Fruit fly (Drosophila melanogaster) whole organism, embryonic: ENCODE data around the gene gce.

ENCODE experiments used
- ATbp ChIP-seq: fragments of 200-800 bp; sonication (Bioruptor generic); optimal IDR thresholded peaks from 2 replicates; lab custom pipeline; 2017; ENCODE audit warnings: missing biosample characterization, mild to moderate bottlenecking, missing genetic modification characterization, missing genetic modification reagents
- B-H2 ChIP-seq: fragments of 200-800 bp; sonication (Bioruptor generic); optimal IDR thresholded peaks from 2 replicates; lab custom pipeline; 2018; ENCODE audit warnings: missing biosample characterization, mild to moderate bottlenecking, missing genetic modification characterization
- CG1024 ChIP-seq: fragments of 200-800 bp; sonication (Bioruptor generic); IDR thresholded peaks from 2 replicates; pipeline ENCODE4 v1.3.6; 2022; ENCODE audit warnings: missing biosample characterization, missing genetic modification characterization
- CG10565 ChIP-seq: fragments of 200-800 bp; sonication (Bioruptor generic); optimal IDR thresholded peaks from 3 replicates; lab custom pipeline; 2016; ENCODE audit warnings: missing biosample characterization, mild to moderate bottlenecking, missing genetic modification characterization
- CG12219 ChIP-seq: fragments of 200-800 bp; sonication (Bioruptor generic); optimal IDR thresholded peaks from 3 replicates; lab custom pipeline; 2018; ENCODE audit warnings: missing biosample characterization, mild to moderate bottlenecking, missing genetic modification characterization
- CG12769 ChIP-seq: fragments of 200-800 bp; sonication (Bioruptor generic); optimal IDR thresholded peaks from 2 replicates; lab custom pipeline; 2019; ENCODE audit warnings: missing biosample characterization, mild to moderate bottlenecking, missing genetic modification characterization, moderate library complexity
- CG13894 ChIP-seq: fragments of 200-800 bp; sonication (Bioruptor generic); optimal IDR thresholded peaks from 3 replicates; lab custom pipeline; 2018; ENCODE audit warnings: missing biosample characterization, mild to moderate bottlenecking, missing genetic modification characterization, moderate library complexity
- CG14441 ChIP-seq: fragments of 200-800 bp; sonication (Bioruptor generic); IDR thresholded peaks from 2 replicates; pipeline ENCODE4 v1.3.6; 2022; ENCODE audit warnings: missing biosample characterization, missing genetic modification characterization
- CG16863 ChIP-seq: fragments of 200-800 bp; sonication (Bioruptor generic); optimal IDR thresholded peaks from 3 replicates; lab custom pipeline; 2016; ENCODE audit warnings: missing biosample characterization, missing genetic modification characterization
- CG18599 ChIP-seq: fragments of 200-800 bp; sonication (Bioruptor generic); optimal IDR thresholded peaks from 3 replicates; lab custom pipeline; 2017; ENCODE audit warnings: missing biosample characterization, missing genetic modification characterization, mild to moderate bottlenecking, moderate library complexity, missing genetic modification reagents
- CG31224 ChIP-seq: fragments of 200-800 bp; sonication (Bioruptor generic); IDR thresholded peaks from 2 replicates; pipeline ENCODE4 v1.3.6; 2022; ENCODE audit warnings: missing biosample characterization, missing genetic modification characterization
- CG32532 ChIP-seq: fragments of 200-800 bp; sonication (Bioruptor generic); IDR thresholded peaks from 2 replicates; pipeline ENCODE4 v1.3.6; 2022; ENCODE audit warnings: missing biosample characterization, missing genetic modification characterization
- CG34376 ChIP-seq: fragments of 200-800 bp; sonication (Bioruptor generic); optimal IDR thresholded peaks from 2 replicates; lab custom pipeline; 2018; ENCODE audit warnings: missing biosample characterization, mild to moderate bottlenecking, missing genetic modification characterization
- CG4328 ChIP-seq: fragments of 200-800 bp; sonication (Bioruptor generic); optimal IDR thresholded peaks from 3 replicates; lab custom pipeline; 2017; ENCODE audit warnings: missing biosample characterization, missing genetic modification reagents, missing genetic modification characterization
- CG5245 ChIP-seq: fragments of 200-800 bp; sonication (Bioruptor generic); optimal IDR thresholded peaks from 3 replicates; lab custom pipeline; 2016; ENCODE audit warnings: missing biosample characterization, missing genetic modification characterization
- CG6765 ChIP-seq: fragments of 200-800 bp; sonication (Bioruptor generic); optimal IDR thresholded peaks from 3 replicates; lab custom pipeline; 2017; ENCODE audit warnings: missing biosample characterization, mild to moderate bottlenecking, missing genetic modification characterization
- CG7372 ChIP-seq: fragments of 200-800 bp; sonication (Bioruptor generic); IDR thresholded peaks from 2 replicates; pipeline ENCODE4 v1.3.6; 2022; ENCODE audit warnings: missing biosample characterization, missing genetic modification characterization
- CG7963 ChIP-seq: fragments of 200-800 bp; sonication (Bioruptor generic); IDR thresholded peaks from 3 replicates; pipeline ENCODE4 v1.3.6; 2022; ENCODE audit warnings: missing biosample characterization, missing genetic modification characterization; ENCODE audit not compliant: partially characterized antibody
- CTCF ChIP-seq: fragments of 200-800 bp; sonication (Bioruptor generic); optimal IDR thresholded peaks from 2 replicates; lab custom pipeline; 2017; ENCODE audit warnings: missing biosample characterization, mild to moderate bottlenecking, missing genetic modification characterization, moderate library complexity
- Dad ChIP-seq: fragments of 200-800 bp; sonication (Bioruptor generic); optimal IDR thresholded peaks from 3 replicates; lab custom pipeline; 2016; ENCODE audit warnings: missing biosample characterization, missing genetic modification characterization
- Deaf1 ChIP-seq: fragments of 200-800 bp; optimal IDR thresholded peaks from 3 replicates; lab custom pipeline; 2019; ENCODE audit warnings: missing biosample characterization, mild to moderate bottlenecking, missing genetic modification characterization, moderate library complexity
- Hsf ChIP-seq: fragments of 200-800 bp; sonication (Bioruptor generic); optimal IDR thresholded peaks from 3 replicates; lab custom pipeline; 2016; ENCODE audit warnings: missing biosample characterization, missing genetic modification characterization
- MESR4 ChIP-seq: fragments of 200-800 bp; sonication (Bioruptor generic); optimal IDR thresholded peaks from 2 replicates; lab custom pipeline; 2018; ENCODE audit warnings: missing biosample characterization, mild to moderate bottlenecking, missing genetic modification characterization, moderate library complexity
- NC2α ChIP-seq: fragments of 200-800 bp; sonication (Bioruptor generic); optimal IDR thresholded peaks from 2 replicates; lab custom pipeline; 2016; ENCODE audit warnings: missing biosample characterization, missing genetic modification characterization
- Nf-YC ChIP-seq: fragments of 200-800 bp; optimal IDR thresholded peaks from 3 replicates; lab custom pipeline; 2019; ENCODE audit warnings: missing biosample characterization, mild to moderate bottlenecking, missing genetic modification characterization, moderate library complexity
- Opbp ChIP-seq: fragments of 200-800 bp; sonication (Bioruptor generic); IDR thresholded peaks from 3 replicates; pipeline ENCODE4 v1.3.6; 2022; ENCODE audit warnings: missing biosample characterization, missing genetic modification characterization; ENCODE audit not compliant: partially characterized antibody
- Optix ChIP-seq: fragments of 200-800 bp; sonication (Bioruptor generic); IDR thresholded peaks from 3 replicates; pipeline ENCODE4 v1.3.6; 2022; ENCODE audit warnings: missing biosample characterization, missing genetic modification characterization
- Scr ChIP-seq: fragments of 200-800 bp; sonication (Bioruptor generic); IDR thresholded peaks from 2 replicates; pipeline ENCODE4 v1.3.6; 2022; ENCODE audit warnings: missing biosample characterization, missing genetic modification characterization; ENCODE audit not compliant: partially characterized antibody
- Ssrp ChIP-seq: fragments of 200-800 bp; sonication (Bioruptor generic); optimal IDR thresholded peaks from 2 replicates; lab custom pipeline; 2018; ENCODE audit warnings: missing biosample characterization, mild to moderate bottlenecking, missing genetic modification characterization, moderate library complexity
- Vsx1 ChIP-seq: fragments of 200-800 bp; sonication (Bioruptor generic); optimal IDR thresholded peaks from 2 replicates; lab custom pipeline; 2017; ENCODE audit warnings: missing biosample characterization, mild to moderate bottlenecking, missing genetic modification characterization, missing genetic modification reagents
- ash1 ChIP-seq: fragments of 200-800 bp; sonication (Bioruptor generic); optimal IDR thresholded peaks from 2 replicates; lab custom pipeline; 2018; ENCODE audit warnings: missing biosample characterization, mild to moderate bottlenecking, missing genetic modification characterization
- caup ChIP-seq: fragments of 200-800 bp; sonication (Bioruptor generic); optimal IDR thresholded peaks from 3 replicates; lab custom pipeline; 2017; ENCODE audit warnings: missing biosample characterization, mild to moderate bottlenecking, missing genetic modification characterization, moderate library complexity; ENCODE audit not compliant: severe bottlenecking
- chif ChIP-seq, 2 experiments: fragments of 200-800 bp; sonication (Bioruptor generic); optimal IDR thresholded peaks; 3 replicates each; lab custom pipeline; 2016; ENCODE audit warnings: missing biosample characterization in 2 of 2, missing genetic modification characterization in 2 of 2
- crp ChIP-seq, 2 experiments: fragments of 200-800 bp; sonication (Bioruptor generic); optimal IDR thresholded peaks; 2 replicates in 1 of 2; 3 replicates in 1 of 2; lab custom pipeline; 2017; ENCODE audit warnings: missing biosample characterization in 2 of 2, missing genetic modification characterization in 2 of 2, mild to moderate bottlenecking in 1 of 2, moderate library complexity in 1 of 2
- dmrt99B ChIP-seq: fragments of 200-800 bp; sonication (Bioruptor generic); optimal IDR thresholded peaks from 2 replicates; lab custom pipeline; 2018; ENCODE audit warnings: missing biosample characterization, mild to moderate bottlenecking, missing genetic modification characterization, moderate library complexity
- esg ChIP-seq: fragments of 200-800 bp; sonication (Bioruptor generic); conservative IDR thresholded peaks from 2 replicates; pipeline ENCODE4 v1.3.6; 2022; ENCODE audit warnings: missing biosample characterization, missing genetic modification characterization
- kay ChIP-seq: fragments of 200-800 bp; sonication (Bioruptor generic); optimal IDR thresholded peaks from 2 replicates; lab custom pipeline; 2016; ENCODE audit warnings: missing biosample characterization, missing genetic modification characterization
- lilli ChIP-seq: fragments of 200-800 bp; sonication (Bioruptor generic); optimal IDR thresholded peaks from 3 replicates; lab custom pipeline; 2016; ENCODE audit warnings: missing biosample characterization, missing genetic modification characterization
- oc ChIP-seq: fragments of 200-800 bp; sonication (Bioruptor generic); optimal IDR thresholded peaks from 2 replicates; lab custom pipeline; 2018; ENCODE audit warnings: missing biosample characterization, mild to moderate bottlenecking, missing genetic modification characterization, moderate library complexity
- odd ChIP-seq: fragments of 200-800 bp; sonication (Bioruptor generic); optimal IDR thresholded peaks from 2 replicates; lab custom pipeline; 2017; ENCODE audit warnings: missing biosample characterization, mild to moderate bottlenecking, missing genetic modification characterization
- org-1 ChIP-seq: fragments of 200-800 bp; sonication (Bioruptor generic); optimal IDR thresholded peaks from 2 replicates; lab custom pipeline; 2017; ENCODE audit warnings: missing biosample characterization, missing genetic modification characterization
- pb ChIP-seq: fragments of 200-800 bp; sonication (Bioruptor generic); optimal IDR thresholded peaks from 3 replicates; lab custom pipeline; 2016; ENCODE audit warnings: missing biosample characterization, missing genetic modification characterization
- phol ChIP-seq: fragments of 200-800 bp; sonication (Bioruptor generic); optimal IDR thresholded peaks from 3 replicates; lab custom pipeline; 2018; ENCODE audit warnings: missing biosample characterization, mild to moderate bottlenecking, missing genetic modification characterization, moderate library complexity
- pita ChIP-seq: fragments of 200-800 bp; sonication (Bioruptor generic); optimal IDR thresholded peaks from 2 replicates; lab custom pipeline; 2017; ENCODE audit warnings: missing biosample characterization, mild to moderate bottlenecking, missing genetic modification characterization
- slou ChIP-seq: fragments of 200-800 bp; sonication (Bioruptor generic); optimal IDR thresholded peaks from 3 replicates; lab custom pipeline; 2016; ENCODE audit warnings: missing biosample characterization, missing genetic modification characterization
- stwl ChIP-seq: fragments of 200-800 bp; sonication (Bioruptor generic); optimal IDR thresholded peaks from 3 replicates; lab custom pipeline; 2018; ENCODE audit warnings: missing biosample characterization, mild to moderate bottlenecking, missing genetic modification characterization, moderate library complexity
- tll ChIP-seq, 2 experiments: fragments of 200-800 bp in 1 of 2; fragments of >200 bp in 1 of 2; sonication (Bioruptor generic) in 1 of 2; optimal IDR thresholded peaks; 2 replicates each; lab custom pipeline; 2017 to 2019; ENCODE audit warnings: missing biosample characterization in 2 of 2, missing genetic modification characterization in 2 of 2, mild to moderate bottlenecking in 1 of 2, moderate library complexity in 1 of 2
- toy ChIP-seq: fragments of 200-800 bp; sonication (Bioruptor generic); IDR thresholded peaks from 2 replicates; pipeline ENCODE4 v1.3.6; 2022; ENCODE audit warnings: missing biosample characterization, missing genetic modification characterization
- vfl ChIP-seq: fragments of 200-800 bp; sonication (Bioruptor generic); optimal IDR thresholded peaks from 2 replicates; lab custom pipeline; 2016; ENCODE audit warnings: missing biosample characterization, missing genetic modification characterization
- wdn ChIP-seq: fragments of 200-800 bp; sonication (Bioruptor generic); IDR thresholded peaks from 2 replicates; pipeline ENCODE4 v1.3.6; 2022; ENCODE audit warnings: missing biosample characterization, missing genetic modification characterization
- wek ChIP-seq: fragments of 200-800 bp; sonication (Bioruptor generic); optimal IDR thresholded peaks from 3 replicates; lab custom pipeline; 2018; ENCODE audit warnings: missing biosample characterization, mild to moderate bottlenecking, missing genetic modification characterization, moderate library complexity

The gce gene

DNA sequence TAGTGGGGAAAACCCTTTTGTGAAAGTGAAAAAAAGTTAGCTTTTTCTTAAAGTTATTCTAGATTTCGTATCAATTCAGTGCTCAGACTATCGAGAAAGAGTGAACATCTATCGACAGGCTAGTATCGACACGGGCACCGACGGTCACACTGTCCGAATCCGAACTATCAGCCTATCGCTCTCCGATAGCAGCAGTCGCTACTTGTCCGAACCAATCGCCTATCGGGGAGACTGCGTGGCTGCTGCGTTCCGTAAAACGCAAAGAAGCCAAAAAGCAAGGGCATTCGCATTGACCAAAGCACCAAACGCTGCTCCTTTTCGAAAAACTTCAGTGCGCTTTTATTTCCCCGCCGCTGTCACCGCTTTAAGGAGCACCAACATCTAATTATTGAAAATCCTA lies 21.7 kb downstream of the gce start, which contains the start of gene Top1 (continued):
- TF ChIP-seq Ssrp = no peak
- TF ChIP-seq oc = no peak
- TF ChIP-seq ATbp = no peak
- TF ChIP-seq wdn (GFP tag; lab: Robert Waterston, UW) = no peak
- no peak for TF ChIP-seq CG7372 (GFP tag; lab: Robert Waterston, UW)
- TF ChIP-seq CG5245 (GFP tag; lab: Kevin White, UChicago) = peak; percentile 22
- peak; percentile 80 for TF ChIP-seq stwl (tag; lab: Kevin White, UChicago)
- TF ChIP-seq CG31224 (GFP tag; lab: Robert Waterston, UW) = no peak
- no peak for TF ChIP-seq caup (GFP tag; lab: Kevin White, UChicago)
- peak in 1 of 2 experiments; percentile 7 for TF ChIP-seq crp (GFP tag; optimal IDR thresholded peaks at IDR 0.05; lab: Kevin White, UChicago)
- TF ChIP-seq Vsx1 = no peak
- TF ChIP-seq NC2α (GFP tag; lab: Kevin White, UChicago) = no peak
- peak; percentile 92 for TF ChIP-seq Scr (GFP tag; lab: Robert Waterston, UW)
- peak; percentile 96 for TF ChIP-seq CG7963 (GFP tag; lab: Robert Waterston, UW)
- TF ChIP-seq Deaf1 (tag; lab: Kevin White, UChicago) = peak; percentile 36
- TF ChIP-seq slou (GFP tag; lab: Kevin White, UChicago) = no peak
- no peak for TF ChIP-seq esg (GFP tag; lab: Robert Waterston, UW)
- no peak for TF ChIP-seq phol
- peak; percentile 34 for TF ChIP-seq CG13894 (tag; lab: Kevin White, UChicago)
- TF ChIP-seq B-H2 = peak; percentile 40
- TF ChIP-seq tll (GFP tag; optimal IDR thresholded peaks at IDR 0.05; lab: Kevin White, UChicago) = no peak
- TF ChIP-seq CTCF (GFP tag; lab: Kevin White, UChicago) = no peak
- no peak for TF ChIP-seq CG10565
- TF ChIP-seq CG34376 (GFP tag; lab: Kevin White, UChicago) = no peak
- peak in 1 of 2 experiments; percentile 9 for TF ChIP-seq chif (GFP tag; optimal IDR thresholded peaks at IDR 0.05; lab: Kevin White, UChicago)
- no peak for TF ChIP-seq CG1024 (GFP tag; lab: Robert Waterston, UW)
- no peak for TF ChIP-seq org-1 (GFP tag; lab: Kevin White, UChicago)
- TF ChIP-seq CG14441 (GFP tag; lab: Robert Waterston, UW) = 0 out of 2 replicates have a peak, but pooled peaks have one; percentile 10
- TF ChIP-seq odd (GFP tag; lab: Kevin White, UChicago) = no peak
- TF ChIP-seq CG16863 (GFP tag; lab: Kevin White, UChicago) = no peak
- no peak for TF ChIP-seq dmrt99B (tag; lab: Kevin White, UChicago)
- TF ChIP-seq CG4328 (GFP tag; lab: Kevin White, UChicago) = peak; percentile 17
- TF ChIP-seq CG12769 = peak; percentile 35
- no peak for TF ChIP-seq toy
- TF ChIP-seq Opbp (GFP tag; lab: Robert Waterston, UW) = peak; percentile 97
- TF ChIP-seq Hsf (GFP tag; lab: Kevin White, UChicago) = peak; percentile 19
- no peak for TF ChIP-seq CG18599 (GFP tag; lab: Kevin White, UChicago)
- TF ChIP-seq ash1 (GFP tag; lab: Kevin White, UChicago) = no peak
- TF ChIP-seq vfl (GFP tag; lab: Kevin White, UChicago) = no peak
- no peak for TF ChIP-seq CG12219
- TF ChIP-seq Optix (GFP tag; lab: Robert Waterston, UW) = no peak
- no peak for TF ChIP-seq pb (GFP tag; lab: Kevin White, UChicago)
- peak; percentile 58 for TF ChIP-seq Dad
- TF ChIP-seq wek (GFP tag; lab: Kevin White, UChicago) = peak; percentile 50
- TF ChIP-seq lilli = peak; percentile 38
- no peak for TF ChIP-seq kay (GFP tag; lab: Kevin White, UChicago)
- TF ChIP-seq MESR4 (GFP tag; lab: Kevin White, UChicago) = peak; percentile 66
- no peak for TF ChIP-seq pita
- TF ChIP-seq CG32532 (GFP tag; lab: Robert Waterston, UW) = peak; percentile 65
- TF ChIP-seq Nf-YC (tag; lab: Kevin White, UChicago) = peak; percentile 51
- peak; percentile 29 for TF ChIP-seq CG6765
